Fruit fly (Drosophila melanogaster) whole organism, embryonic: ENCODE data around the gene ry.

ENCODE experiments used
- Bdp1 ChIP-seq: fragments of 200-800 bp; sonication (Bioruptor generic); optimal IDR thresholded peaks from 3 replicates; lab custom pipeline; 2016; ENCODE audit warnings: missing biosample characterization, missing genetic modification characterization
- CG10147 ChIP-seq: fragments of 200-800 bp; sonication (Bioruptor generic); optimal IDR thresholded peaks from 2 replicates; lab custom pipeline; 2019; ENCODE audit warnings: missing biosample characterization, mild to moderate bottlenecking, missing genetic modification characterization, moderate library complexity
- CG10979 ChIP-seq: fragments of 200-800 bp; sonication (Bioruptor generic); optimal IDR thresholded peaks from 2 replicates; lab custom pipeline; 2018; ENCODE audit warnings: missing biosample characterization, mild to moderate bottlenecking, missing genetic modification characterization, moderate library complexity
- CG11085 ChIP-seq: fragments of 200-800 bp; sonication (Bioruptor generic); IDR thresholded peaks from 2 replicates; pipeline ENCODE4 v1.3.6; 2022; ENCODE audit warnings: missing biosample characterization, missing genetic modification characterization
- CG11093 ChIP-seq: fragments of 200-800 bp; sonication (Bioruptor generic); IDR thresholded peaks from 3 replicates; pipeline ENCODE4 v1.3.6; 2022; ENCODE audit warnings: missing biosample characterization, missing genetic modification characterization
- CG11723 ChIP-seq: fragments of 200-800 bp; sonication (Bioruptor generic); optimal IDR thresholded peaks from 2 replicates; lab custom pipeline; 2017; ENCODE audit warnings: missing biosample characterization, mild to moderate bottlenecking, missing genetic modification characterization
- CG12071 ChIP-seq: fragments of 200-800 bp; sonication (Bioruptor generic); optimal IDR thresholded peaks from 3 replicates; lab custom pipeline; 2018; ENCODE audit warnings: missing biosample characterization, mild to moderate bottlenecking, missing genetic modification characterization
- CG12659 ChIP-seq: fragments of 200-800 bp; sonication (Bioruptor generic); optimal IDR thresholded peaks from 3 replicates; lab custom pipeline; 2017; ENCODE audit warnings: mild to moderate bottlenecking, missing biosample characterization, missing genetic modification reagents, missing genetic modification characterization
- CG15011 ChIP-seq: fragments of 200-800 bp; sonication (Bioruptor generic); optimal IDR thresholded peaks from 3 replicates; lab custom pipeline; 2018; ENCODE audit warnings: missing biosample characterization, mild to moderate bottlenecking, missing genetic modification characterization
- CG15514 ChIP-seq: fragments of 200-800 bp; sonication (Bioruptor generic); optimal IDR thresholded peaks from 3 replicates; lab custom pipeline; 2017; ENCODE audit warnings: missing biosample characterization, missing genetic modification characterization, mild to moderate bottlenecking, moderate library complexity, missing genetic modification reagents
- CG16779 ChIP-seq: fragments of 200-800 bp; sonication (Bioruptor generic); IDR thresholded peaks from 2 replicates; pipeline ENCODE4 v1.3.6; 2022; ENCODE audit warnings: missing biosample characterization, missing genetic modification characterization
- CG17385 ChIP-seq: fragments of 200-800 bp; sonication (Bioruptor generic); optimal IDR thresholded peaks from 3 replicates; lab custom pipeline; 2018; ENCODE audit warnings: missing biosample characterization, mild to moderate bottlenecking, missing genetic modification characterization
- CG3281 ChIP-seq: fragments of 200-800 bp; sonication (Bioruptor generic); optimal IDR thresholded peaks from 3 replicates; lab custom pipeline; 2017; ENCODE audit warnings: missing biosample characterization, mild to moderate bottlenecking, missing genetic modification characterization
- CG33213 ChIP-seq: fragments of 200-800 bp; sonication (Bioruptor generic); optimal IDR thresholded peaks from 3 replicates; lab custom pipeline; 2016; ENCODE audit warnings: missing biosample characterization, missing genetic modification characterization
- CG3847 ChIP-seq: fragments of 200-800 bp; sonication (Bioruptor generic); IDR thresholded peaks from 2 replicates; pipeline ENCODE4 v1.3.6; 2022; ENCODE audit warnings: missing biosample characterization, missing genetic modification characterization
- CG4424 ChIP-seq: fragments of 200-800 bp; sonication (Bioruptor generic); optimal IDR thresholded peaks from 3 replicates; lab custom pipeline; 2016; ENCODE audit warnings: missing biosample characterization, missing genetic modification characterization
- CG5180 ChIP-seq: fragments of 200-800 bp; sonication (Bioruptor generic); optimal IDR thresholded peaks from 3 replicates; lab custom pipeline; 2017; ENCODE audit warnings: missing biosample characterization, missing genetic modification characterization, mild to moderate bottlenecking, moderate library complexity, missing genetic modification reagents
- Camta ChIP-seq: fragments of 200-800 bp; sonication (Bioruptor generic); optimal IDR thresholded peaks from 2 replicates; lab custom pipeline; 2016; ENCODE audit warnings: missing biosample characterization, missing genetic modification characterization
- Chrac-16 ChIP-seq: fragments of 200-800 bp; sonication (Bioruptor generic); optimal IDR thresholded peaks from 3 replicates; lab custom pipeline; 2016; ENCODE audit warnings: missing biosample characterization, missing genetic modification characterization
- CoRest ChIP-seq: fragments of 200-800 bp; sonication (Bioruptor generic); optimal IDR thresholded peaks from 3 replicates; lab custom pipeline; 2018; ENCODE audit warnings: missing biosample characterization, mild to moderate bottlenecking, missing genetic modification characterization, moderate library complexity
- H15 ChIP-seq: fragments of 200-800 bp; sonication (Bioruptor generic); IDR thresholded peaks from 3 replicates; pipeline ENCODE4 v1.3.6; 2022; ENCODE audit warnings: missing biosample characterization, missing genetic modification characterization
- HLH54F ChIP-seq: fragments of 200-800 bp; sonication (Bioruptor generic); optimal IDR thresholded peaks from 3 replicates; lab custom pipeline; 2016; ENCODE audit warnings: missing biosample characterization, missing genetic modification characterization
- Hand ChIP-seq: fragments of 200-800 bp; sonication (Bioruptor generic); optimal IDR thresholded peaks from 2 replicates; lab custom pipeline; 2017; ENCODE audit warnings: mild to moderate bottlenecking, missing biosample characterization, missing genetic modification reagents, missing genetic modification characterization
- Mad ChIP-seq: fragments of 200-800 bp; sonication (Bioruptor generic); optimal IDR thresholded peaks from 2 replicates; lab custom pipeline; 2016; ENCODE audit warnings: missing biosample characterization, missing genetic modification characterization
- NC2β ChIP-seq: fragments of 200-800 bp; sonication (Bioruptor generic); optimal IDR thresholded peaks from 2 replicates; lab custom pipeline; 2016; ENCODE audit warnings: missing biosample characterization, missing genetic modification characterization
- Neu2 ChIP-seq: fragments of 200-800 bp; sonication (Bioruptor generic); optimal IDR thresholded peaks from 3 replicates; lab custom pipeline; 2016; ENCODE audit warnings: missing biosample characterization, missing genetic modification characterization, borderline replicate concordance
- Side ChIP-seq: fragments of 200-800 bp; sonication (Bioruptor generic); optimal IDR thresholded peaks from 2 replicates; lab custom pipeline; 2016; ENCODE audit warnings: missing biosample characterization, missing genetic modification characterization
- Spps ChIP-seq: fragments of 200-800 bp; sonication (Bioruptor generic); optimal IDR thresholded peaks from 2 replicates; lab custom pipeline; 2018; ENCODE audit warnings: missing biosample characterization, mild to moderate bottlenecking, missing genetic modification characterization
- Trl ChIP-seq, 3 experiments: fragments of >200 bp in 2 of 3; fragments of 200-800 bp in 1 of 3; sonication (Bioruptor generic) in 1 of 3; optimal IDR thresholded peaks; 2 replicates in 1 of 3; 3 replicates in 2 of 3; lab custom pipeline; 2016 to 2017; ENCODE audit warnings: missing biosample characterization in 1 of 3, missing genetic modification characterization in 1 of 3
- amos ChIP-seq: fragments of 200-800 bp; sonication (Bioruptor generic); IDR thresholded peaks from 2 replicates; pipeline ENCODE4 v1.3.6; 2022; ENCODE audit warnings: missing biosample characterization, missing genetic modification characterization; ENCODE audit not compliant: partially characterized antibody
- br ChIP-seq: fragments of >200 bp; optimal IDR thresholded peaks from 2 replicates; lab custom pipeline; 2017
- da ChIP-seq: fragments of 200-800 bp; sonication (Bioruptor generic); optimal IDR thresholded peaks from 2 replicates; lab custom pipeline; 2016; ENCODE audit warnings: missing biosample characterization, missing genetic modification characterization
- emc ChIP-seq: fragments of 200-800 bp; sonication (Bioruptor generic); optimal IDR thresholded peaks from 2 replicates; lab custom pipeline; 2016; ENCODE audit warnings: missing biosample characterization, missing genetic modification characterization
- eve ChIP-seq, 2 experiments: fragments of >200 bp; optimal IDR thresholded peaks; 2 replicates each; lab custom pipeline; 2017; ENCODE audit warnings: missing biosample characterization in 2 of 2, missing genetic modification characterization in 2 of 2
- exex ChIP-seq: fragments of 200-800 bp; sonication (Bioruptor generic); optimal IDR thresholded peaks from 4 replicates; lab custom pipeline; 2018; ENCODE audit warnings: missing biosample characterization, mild to moderate bottlenecking, missing genetic modification characterization, moderate library complexity
- eyg ChIP-seq: fragments of 200-800 bp; sonication (Bioruptor generic); optimal IDR thresholded peaks from 3 replicates; lab custom pipeline; 2016; ENCODE audit warnings: missing biosample characterization, missing genetic modification characterization
- fru ChIP-seq: fragments of >200 bp; optimal IDR thresholded peaks from 2 replicates; lab custom pipeline; 2017
- h ChIP-seq: fragments of >200 bp; optimal IDR thresholded peaks from 2 replicates; lab custom pipeline; 2017
- ind ChIP-seq: fragments of 200-800 bp; sonication (Bioruptor generic); optimal IDR thresholded peaks from 3 replicates; lab custom pipeline; 2016; ENCODE audit warnings: missing biosample characterization, missing genetic modification characterization
- lmd ChIP-seq: fragments of 200-800 bp; sonication (Bioruptor generic); IDR thresholded peaks from 2 replicates; pipeline ENCODE4 v1.3.6; 2022; ENCODE audit warnings: missing biosample characterization, missing genetic modification characterization
- maf-S ChIP-seq: fragments of 200-800 bp; sonication (Bioruptor generic); optimal IDR thresholded peaks from 2 replicates; lab custom pipeline; 2016; ENCODE audit warnings: missing biosample characterization, missing genetic modification characterization
- pb ChIP-seq: fragments of 200-800 bp; sonication (Bioruptor generic); optimal IDR thresholded peaks from 3 replicates; lab custom pipeline; 2016; ENCODE audit warnings: missing biosample characterization, missing genetic modification characterization
- phol ChIP-seq: fragments of 200-800 bp; sonication (Bioruptor generic); optimal IDR thresholded peaks from 3 replicates; lab custom pipeline; 2018; ENCODE audit warnings: missing biosample characterization, mild to moderate bottlenecking, missing genetic modification characterization, moderate library complexity
- pros ChIP-seq: fragments of 200-800 bp; sonication (Bioruptor generic); optimal IDR thresholded peaks from 3 replicates; lab custom pipeline; 2019; ENCODE audit warnings: missing biosample characterization, mild to moderate bottlenecking, missing genetic modification characterization, moderate library complexity
- salm ChIP-seq: fragments of 200-800 bp; sonication (Bioruptor generic); optimal IDR thresholded peaks from 2 replicates; lab custom pipeline; 2018; ENCODE audit warnings: missing biosample characterization, mild to moderate bottlenecking, missing genetic modification characterization
- slbo ChIP-seq: fragments of 200-800 bp; sonication (Bioruptor generic); IDR thresholded peaks from 2 replicates; pipeline ENCODE4 v1.3.6; 2022; ENCODE audit warnings: missing biosample characterization, missing genetic modification characterization
- slou ChIP-seq: fragments of 200-800 bp; sonication (Bioruptor generic); optimal IDR thresholded peaks from 3 replicates; lab custom pipeline; 2016; ENCODE audit warnings: missing biosample characterization, missing genetic modification characterization
- sna ChIP-seq: fragments of 200-800 bp; sonication (Bioruptor generic); IDR thresholded peaks from 2 replicates; pipeline ENCODE4 v1.3.6; 2022; ENCODE audit warnings: missing biosample characterization, missing genetic modification characterization; ENCODE audit not compliant: partially characterized antibody
- ttk ChIP-seq: fragments of 200-800 bp; sonication (Bioruptor generic); IDR thresholded peaks from 2 replicates; pipeline ENCODE4 v2.1.2; 2022; ENCODE audit warnings: missing biosample characterization, missing genetic modification characterization
- unpg ChIP-seq: fragments of 200-800 bp; sonication (Bioruptor generic); optimal IDR thresholded peaks from 3 replicates; lab custom pipeline; 2018; ENCODE audit warnings: missing biosample characterization, mild to moderate bottlenecking, missing genetic modification characterization, moderate library complexity
- usp ChIP-seq: fragments of >200 bp; optimal IDR thresholded peaks from 2 replicates; lab custom pipeline; 2017; ENCODE audit warnings: missing biosample characterization, missing genetic modification characterization
- wdn ChIP-seq: fragments of 200-800 bp; sonication (Bioruptor generic); IDR thresholded peaks from 2 replicates; pipeline ENCODE4 v1.3.6; 2022; ENCODE audit warnings: missing biosample characterization, missing genetic modification characterization

ry gene

DNA sequence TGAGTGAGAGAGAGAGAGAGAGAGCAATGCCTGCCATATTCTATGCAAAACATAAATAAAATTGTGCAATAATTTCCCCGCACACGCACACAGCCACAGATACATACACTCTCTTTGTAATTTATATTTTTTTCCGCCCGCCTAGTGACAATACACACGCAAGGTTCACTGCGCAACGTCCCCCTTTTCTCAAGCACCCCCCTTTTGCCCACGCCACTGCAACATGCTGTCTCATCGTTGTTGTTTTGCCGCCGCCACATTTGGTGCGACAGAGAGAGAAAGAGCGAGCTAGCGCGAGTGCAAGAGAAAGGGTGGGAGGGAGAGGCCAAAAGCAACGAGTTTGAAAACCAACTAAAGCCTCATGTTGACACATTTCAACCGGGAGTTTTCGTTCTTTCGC, 20.0 kb upstream of the ry start (continued):
- no peak for TF ChIP-seq sna
- TF ChIP-seq CG3847 (GFP tag; lab: Robert Waterston, UW), result peak; percentile 52
- no peak for TF ChIP-seq emc
- TF ChIP-seq CG11085, result 0 out of 2 replicates have a peak, but pooled peaks have one; percentile 39
- peak; percentile 38 for TF ChIP-seq da
- no peak for TF ChIP-seq CG12071 (GFP tag; lab: Kevin White, UChicago)
- TF ChIP-seq unpg, result peak; percentile 52
- TF ChIP-seq HLH54F, result peak; percentile 55
- peak; percentile 14 for TF ChIP-seq pb (GFP tag; lab: Kevin White, UChicago)
- peak; percentile 66 for TF ChIP-seq eyg (GFP tag; lab: Kevin White, UChicago)
- TF ChIP-seq ttk (GFP tag; lab: Robert Waterston, UW), result peak; percentile 61; the same call in 1 of the 2 replicates
- TF ChIP-seq Trl (optimal IDR thresholded peaks at IDR 0.05; lab: Kevin White, UChicago), result peak; percentile 51 to 75
- peak; percentile 16 for TF ChIP-seq Trl (GFP tag; optimal IDR thresholded peaks at IDR 0.05; lab: Kevin White, UChicago)
- TF ChIP-seq usp (GFP tag; lab: Kevin White, UChicago), result no peak
- peak; percentile 67 for TF ChIP-seq lmd
- peak; percentile 72 for TF ChIP-seq phol
- peak; percentile 55; the same call in 1 of the 2 replicates for TF ChIP-seq wdn (GFP tag; lab: Robert Waterston, UW)
- TF ChIP-seq Spps (tag; lab: Kevin White, UChicago), result no peak
- peak; percentile 53 for TF ChIP-seq Chrac-16 (GFP tag; lab: Kevin White, UChicago)
- peak; percentile 84 for TF ChIP-seq slbo (GFP tag; lab: Robert Waterston, UW)
- no peak for TF ChIP-seq slou
- peak; percentile 50 for TF ChIP-seq Hand
- peak; percentile 58 for TF ChIP-seq Camta
- TF ChIP-seq CG3281 (GFP tag; lab: Kevin White, UChicago), result peak; percentile 30
- peak; percentile 37 for TF ChIP-seq CG15514
- TF ChIP-seq CG11093 (GFP tag; lab: Robert Waterston, UW), result no peak
- TF ChIP-seq NC2β, result no peak
- TF ChIP-seq Side (GFP tag; lab: Kevin White, UChicago), result peak; percentile 55
- peak; percentile 29 for TF ChIP-seq pros
- peak; percentile 41 for TF ChIP-seq CG17385
- TF ChIP-seq eve (GFP tag; optimal IDR thresholded peaks at IDR 0.05; lab: Kevin White, UChicago), result no peak
- peak; percentile 55; the same call in 2 of the 3 replicates for TF ChIP-seq H15 (GFP tag; lab: Robert Waterston, UW)
- TF ChIP-seq Mad (GFP tag; lab: Kevin White, UChicago), result peak; percentile 61
- TF ChIP-seq exex (tag; lab: Kevin White, UChicago), result no peak
- TF ChIP-seq Bdp1, result peak; percentile 51
- peak; percentile 55 for TF ChIP-seq CoRest (tag; lab: Kevin White, UChicago)
- TF ChIP-seq br, result no peak
- peak; percentile 57; the same call in 1 of the 2 replicates for TF ChIP-seq CG16779 (GFP tag; lab: Robert Waterston, UW)
- no peak for TF ChIP-seq amos (GFP tag; lab: Robert Waterston, UW)
- no peak for TF ChIP-seq CG15011
- no peak for TF ChIP-seq fru (lab: Kevin White, UChicago)
- peak; percentile 49 for TF ChIP-seq CG11723 (GFP tag; lab: Kevin White, UChicago)
- TF ChIP-seq maf-S (GFP tag; lab: Kevin White, UChicago), result peak; percentile 64
- TF ChIP-seq CG5180 (GFP tag; lab: Kevin White, UChicago), result peak; percentile 74
- TF ChIP-seq CG10979 (tag; lab: Kevin White, UChicago), result peak; percentile 47
- peak; percentile 43 for TF ChIP-seq CG10147 (GFP tag; lab: Kevin White, UChicago)
- peak; percentile 26 for TF ChIP-seq CG12659 (GFP tag; lab: Kevin White, UChicago)
- TF ChIP-seq ind, result peak; percentile 60
- no peak for TF ChIP-seq salm (tag; lab: Kevin White, UChicago)
- no peak for TF ChIP-seq Neu2 (GFP tag; lab: Kevin White, UChicago)
- peak; percentile 18 for TF ChIP-seq CG4424
- no peak for TF ChIP-seq h (lab: Kevin White, UChicago)
- TF ChIP-seq CG33213 (GFP tag; lab: Kevin White, UChicago), result peak; percentile 37
